Worm (Caenorhabditis elegans): ENCODE results near the gene F59B2.15.
A peak's percentile ranks its signal among the peaks of the same experiment; 100 is the strongest.

Gene F59B2.15

ce11 chrIII:8981847-8982479, 20.5 kb downstream of the F59B2.15 start, which contains the start of gene pde-2:
pde-2 (minus strand) TSS chrIII:8981897.
- TF ChIP-seq snpc-4 (tag; optimal IDR thresholded peaks at IDR 0.05): no peak
- no peak for TF ChIP-seq sptf-1 (tag; optimal IDR thresholded peaks at IDR 0.05)
- no peak for TF ChIP-seq zip-4 (GFP tag; optimal IDR thresholded peaks at IDR 0.05)
- no peak for TF ChIP-seq tlp-1 (tag; optimal IDR thresholded peaks at IDR 0.05)
- TF ChIP-seq hlh-4 (tag; optimal IDR thresholded peaks at IDR 0.05): no peak
- TF ChIP-seq nhr-11 (tag; optimal IDR thresholded peaks at IDR 0.05): no peak
- no peak for TF ChIP-seq mab-9 (GFP tag; IDR thresholded peaks at IDR 0.05)
- TF ChIP-seq lin-13 (GFP tag; optimal IDR thresholded peaks at IDR 0.05): no peak
- peak in 2 of 3 experiments; percentile 34 to 37 for TF ChIP-seq ceh-82 (tag; optimal IDR thresholded peaks at IDR 0.05)
- peak; percentile 60 for TF ChIP-seq snu-23 (GFP tag; optimal IDR thresholded peaks at IDR 0.05)
- no peak for TF ChIP-seq elt-3 (tag; optimal IDR thresholded peaks at IDR 0.05)
- TF ChIP-seq egl-27 (tag; optimal IDR thresholded peaks at IDR 0.05): no peak
- TF ChIP-seq F16B12.6 (tag; optimal IDR thresholded peaks at IDR 0.05): no peak
- no peak for TF ChIP-seq ceh-88 (GFP tag; IDR thresholded peaks at IDR 0.05)
- no peak for TF ChIP-seq alr-1 (tag; optimal IDR thresholded peaks at IDR 0.05; ENCODE audit: borderline replicate concordance)
- no peak for TF ChIP-seq isw-1 (GFP tag; IDR thresholded peaks at IDR 0.05)
- no peak for TF ChIP-seq ces-1 (GFP tag; optimal IDR thresholded peaks at IDR 0.05)
- TF ChIP-seq unc-130 (tag; optimal IDR thresholded peaks at IDR 0.05): no peak
- no peak for TF ChIP-seq nhr-84 (tag; optimal IDR thresholded peaks at IDR 0.05)
- no peak for TF ChIP-seq unc-30 (tag; optimal IDR thresholded peaks at IDR 0.05)
- TF ChIP-seq nhr-47 (tag; optimal IDR thresholded peaks at IDR 0.05): peak; percentile 58
- TF ChIP-seq sup-37 (GFP tag; optimal IDR thresholded peaks at IDR 0.05): no peak
- TF ChIP-seq mep-1 (tag; optimal IDR thresholded peaks at IDR 0.05): peak; percentile 78
- no peak for TF ChIP-seq nhr-28 (tag; optimal IDR thresholded peaks at IDR 0.05)
- TF ChIP-seq egl-13 (tag; optimal IDR thresholded peaks at IDR 0.05): no peak
- TF ChIP-seq lsy-2 (tag; optimal IDR thresholded peaks at IDR 0.05): peak; percentile 47 to 64
- TF ChIP-seq ceh-63 (GFP tag; optimal IDR thresholded peaks at IDR 0.05): no peak
- no peak for TF ChIP-seq ets-5 (GFP tag; IDR thresholded peaks at IDR 0.05)
- peak; percentile 26 for TF ChIP-seq dsc-1 (tag; optimal IDR thresholded peaks at IDR 0.05)
- TF ChIP-seq mdl-1 (tag; optimal IDR thresholded peaks at IDR 0.05): peak in 1 of 2 experiments; percentile 32
- no peak for TF ChIP-seq aly-2 (tag; optimal IDR thresholded peaks at IDR 0.05)
- no peak for TF ChIP-seq Y116A8C.19 (tag; optimal IDR thresholded peaks at IDR 0.05; ENCODE audit: borderline replicate concordance)
- TF ChIP-seq fkh-4 (tag; optimal IDR thresholded peaks at IDR 0.05; ENCODE audit: borderline replicate concordance): no peak
- TF ChIP-seq lin-15B (tag; optimal IDR thresholded peaks at IDR 0.05): no peak
- TF ChIP-seq nhr-85 (tag): peak; percentile 78
- TF ChIP-seq irx-1 (tag; optimal IDR thresholded peaks at IDR 0.05): no peak
- TF ChIP-seq nhr-71 (tag; optimal IDR thresholded peaks at IDR 0.05): peak; percentile 68
- TF ChIP-seq unc-62 (GFP tag; optimal IDR thresholded peaks at IDR 0.05): no peak
- TF ChIP-seq C16A3.4 (tag; optimal IDR thresholded peaks at IDR 0.05): peak; percentile 14
- peak; percentile 5 for TF ChIP-seq unc-86 (tag; optimal IDR thresholded peaks at IDR 0.05)
- peak; percentile 28 for TF ChIP-seq xbp-1 (tag; optimal IDR thresholded peaks at IDR 0.05)
- TF ChIP-seq unc-98 (GFP tag; IDR thresholded peaks at IDR 0.05): no peak
- no peak for TF ChIP-seq C04F5.9 (tag; optimal IDR thresholded peaks at IDR 0.05)
- peak; percentile 14 for TF ChIP-seq rnt-1 (tag; optimal IDR thresholded peaks at IDR 0.05)
- TF ChIP-seq nhr-19 (GFP tag; conservative IDR thresholded peaks at IDR 0.05): peak; percentile 35; the same call in 1 of the 2 replicates
- TF ChIP-seq nhr-76 (tag; optimal IDR thresholded peaks at IDR 0.05): no peak
- no peak for TF ChIP-seq C34B4.2 (tag; optimal IDR thresholded peaks at IDR 0.05)
- TF ChIP-seq fkh-8 (tag; optimal IDR thresholded peaks at IDR 0.05): peak; percentile 18
- peak; percentile 54 for TF ChIP-seq tbx-2 (tag; optimal IDR thresholded peaks at IDR 0.05)
- TF ChIP-seq zag-1 (tag; optimal IDR thresholded peaks at IDR 0.05): no peak
- no peak for TF ChIP-seq nhr-90 (tag; optimal IDR thresholded peaks at IDR 0.05; ENCODE audit: poor library complexity)
- peak; percentile 18 to 37 (median 26) for TF ChIP-seq dpl-1 (GFP tag; optimal IDR thresholded peaks at IDR 0.05)
- TF ChIP-seq nhr-20 (tag; optimal IDR thresholded peaks at IDR 0.05): peak; percentile 28
